Worm (Caenorhabditis elegans) whole organism, young adult: ENCODE data around the gene F38A5.8.

ENCODE experiments used
- B0019.2 ChIP-seq: fragments of 200-800 bp; sonication (Bioruptor generic); conservative IDR thresholded peaks from 2 replicates; pipeline ENCODE4 v1.3.6; 2022; ENCODE audit warnings: missing genetic modification reagents, missing genetic modification characterization, missing compliant biosample characterization
- B0336.3 ChIP-seq: fragments of 200-800 bp; sonication (Bioruptor generic); IDR thresholded peaks from 2 replicates; pipeline ENCODE4 v1.3.6; 2022; ENCODE audit warnings: missing genetic modification characterization, missing compliant biosample characterization
- F23B12.7 ChIP-seq: sonication (generic microtip); optimal IDR thresholded peaks from 2 replicates; lab custom pipeline; 2017; ENCODE audit warnings: missing genetic modification characterization, mild to moderate bottlenecking, missing compliant biosample characterization, antibody characterized with exemption, moderate library complexity; ENCODE audit not compliant: insufficient read depth
- F52B5.7 ChIP-seq: sonication (generic microtip); optimal IDR thresholded peaks from 2 replicates; lab custom pipeline; 2016; ENCODE audit warnings: mild to moderate bottlenecking, missing genetic modification characterization, missing compliant biosample characterization
- F55B11.4 ChIP-seq: sonication (generic microtip); optimal IDR thresholded peaks from 2 replicates; lab custom pipeline; 2016; ENCODE audit warnings: missing compliant biosample characterization, missing genetic modification characterization, borderline replicate concordance; ENCODE audit not compliant: insufficient read depth
- T07F8.4 ChIP-seq: sonication (generic microtip); optimal IDR thresholded peaks from 2 replicates; lab custom pipeline; 2016; ENCODE audit warnings: mild to moderate bottlenecking, missing genetic modification characterization, moderate library complexity, missing compliant biosample characterization
- T26A5.8 ChIP-seq: sonication (generic microtip); optimal IDR thresholded peaks from 2 replicates; lab custom pipeline; 2016; ENCODE audit warnings: missing genetic modification characterization, missing compliant biosample characterization
- Y53G8AR.9 ChIP-seq: fragments of 200-800 bp; sonication (Bioruptor generic); conservative IDR thresholded peaks from 2 replicates; pipeline ENCODE4 v1.3.6; 2022; ENCODE audit warnings: missing genetic modification reagents, missing genetic modification characterization, missing compliant biosample characterization
- Y67H2A.10 ChIP-seq: fragments of 200-800 bp; sonication (Bioruptor generic); conservative IDR thresholded peaks from 2 replicates; pipeline ENCODE4 v1.3.6; 2022; ENCODE audit warnings: missing genetic modification reagents, missing genetic modification characterization, missing compliant biosample characterization
- Y95B8A.8 ChIP-seq: fragments of 200-800 bp; sonication (Bioruptor generic); IDR thresholded peaks from 2 replicates; pipeline ENCODE4 v1.3.6; 2022; ENCODE audit warnings: missing genetic modification reagents, missing genetic modification characterization, missing compliant biosample characterization
- ZK185.1 ChIP-seq: sonication (generic microtip); optimal IDR thresholded peaks from 2 replicates; lab custom pipeline; 2016; ENCODE audit warnings: mild to moderate bottlenecking, missing genetic modification characterization, missing compliant biosample characterization; ENCODE audit not compliant: poor library complexity, severe bottlenecking
- aptf-2 ChIP-seq: fragments of 200-800 bp; sonication (Bioruptor generic); conservative IDR thresholded peaks from 2 replicates; pipeline ENCODE4 v1.3.6; 2022; ENCODE audit warnings: missing genetic modification reagents, missing genetic modification characterization, missing compliant biosample characterization
- athp-1 ChIP-seq: sonication (generic microtip); optimal IDR thresholded peaks from 2 replicates; lab custom pipeline; 2017; ENCODE audit warnings: mild to moderate bottlenecking, missing genetic modification characterization, missing compliant biosample characterization
- attf-5 ChIP-seq: fragments of 200-800 bp; sonication (Bioruptor generic); optimal IDR thresholded peaks from 2 replicates; lab custom pipeline; 2018; ENCODE audit warnings: mild to moderate bottlenecking, missing genetic modification characterization, missing compliant biosample characterization
- attf-6 ChIP-seq: fragments of 200-800 bp; sonication (Bioruptor generic); IDR thresholded peaks from 2 replicates; pipeline ENCODE4 v1.3.6; 2022; ENCODE audit warnings: missing genetic modification reagents, missing genetic modification characterization, missing compliant biosample characterization
- ccch-3 ChIP-seq: fragments of 200-800 bp; sonication (Bioruptor generic); optimal IDR thresholded peaks from 2 replicates; lab custom pipeline; 2018; ENCODE audit warnings: mild to moderate bottlenecking, missing genetic modification characterization, missing compliant biosample characterization
- cebp-2 ChIP-seq: fragments of 200-800 bp; sonication (Bioruptor generic); IDR thresholded peaks from 2 replicates; pipeline ENCODE4 v1.3.6; 2022; ENCODE audit warnings: missing genetic modification characterization, missing compliant biosample characterization
- ceh-40 ChIP-seq: fragments of 200-800 bp; sonication (Bioruptor generic); IDR thresholded peaks from 2 replicates; pipeline ENCODE4 v1.3.6; 2022; ENCODE audit warnings: missing genetic modification characterization, missing compliant biosample characterization
- ceh-58 ChIP-seq: fragments of 200-800 bp; sonication (Bioruptor generic); IDR thresholded peaks from 2 replicates; pipeline ENCODE4 v1.3.6; 2022; ENCODE audit warnings: missing genetic modification characterization, missing compliant biosample characterization
- ceh-79 ChIP-seq: sonication (generic microtip); optimal IDR thresholded peaks from 2 replicates; lab custom pipeline; 2017; ENCODE audit warnings: mild to moderate bottlenecking, missing genetic modification characterization, missing compliant biosample characterization
- chd-7 ChIP-seq: sonication (generic microtip); optimal IDR thresholded peaks from 2 replicates; lab custom pipeline; 2016; ENCODE audit warnings: mild to moderate bottlenecking, missing genetic modification characterization, moderate library complexity, missing compliant biosample characterization
- die-1 ChIP-seq: sonication (generic microtip); optimal IDR thresholded peaks from 2 replicates; lab custom pipeline; 2016; ENCODE audit warnings: missing genotype, mild to moderate bottlenecking, missing genetic modification characterization, missing compliant biosample characterization
- dpff-1 ChIP-seq: sonication (generic microtip); optimal IDR thresholded peaks from 2 replicates; lab custom pipeline; 2017; ENCODE audit warnings: mild to moderate bottlenecking, missing genetic modification characterization, missing compliant biosample characterization
- efl-1 ChIP-seq: fragments of 150-350 bp; optimal IDR thresholded peaks from 2 replicates; lab custom pipeline; 2014; ENCODE audit warnings: missing biosample characterization, missing genetic modification reagents, missing genetic modification characterization
- egl-18 ChIP-seq: fragments of 200-800 bp; sonication (Bioruptor generic); IDR thresholded peaks from 2 replicates; pipeline ENCODE4 v1.3.6; 2022; ENCODE audit warnings: missing genetic modification reagents, missing genetic modification characterization, missing compliant biosample characterization
- egrh-3 ChIP-seq: fragments of 200-800 bp; sonication (Bioruptor generic); IDR thresholded peaks from 2 replicates; pipeline ENCODE4 v1.3.6; 2022; ENCODE audit warnings: missing genetic modification reagents, missing genetic modification characterization, missing compliant biosample characterization
- hlh-12 ChIP-seq: sonication (generic microtip); optimal IDR thresholded peaks from 2 replicates; lab custom pipeline; 2016; ENCODE audit warnings: missing genetic modification characterization, missing compliant biosample characterization
- hmg-20 ChIP-seq: fragments of 200-800 bp; sonication (Bioruptor generic); IDR thresholded peaks from 2 replicates; pipeline ENCODE4 v1.3.6; 2022; ENCODE audit warnings: missing genetic modification reagents, missing genetic modification characterization, missing compliant biosample characterization
- hrde-1 ChIP-seq: sonication (generic microtip); optimal IDR thresholded peaks from 2 replicates; lab custom pipeline; 2016; ENCODE audit warnings: missing genetic modification characterization, mild to moderate bottlenecking, missing compliant biosample characterization, moderate library complexity, missing genotype, missing genetic modification reagents, borderline replicate concordance
- let-526 ChIP-seq: fragments of 200-800 bp; sonication (Bioruptor generic); IDR thresholded peaks from 2 replicates; pipeline ENCODE4 v1.3.6; 2022; ENCODE audit warnings: missing genetic modification reagents, missing genetic modification characterization, missing compliant biosample characterization
- lin-26 ChIP-seq: fragments of 200-800 bp; sonication (Bioruptor generic); IDR thresholded peaks from 2 replicates; pipeline ENCODE4 v1.3.6; 2022; ENCODE audit warnings: missing genetic modification reagents, missing genetic modification characterization, missing compliant biosample characterization
- lin-35 ChIP-seq, 3 experiments: fragments of 150-350 bp in 2 of 3; sonication (generic microtip) in 1 of 3; optimal IDR thresholded peaks; 2 replicates each; lab custom pipeline; 2014 to 2018; ENCODE audit warnings: missing biosample characterization in 3 of 3, missing genetic modification characterization in 3 of 3, missing genetic modification reagents in 3 of 3
- mes-4 ChIP-seq: sonication (generic microtip); optimal IDR thresholded peaks from 2 replicates; lab custom pipeline; 2016; ENCODE audit warnings: missing genotype, missing genetic modification characterization, missing compliant biosample characterization
- nfya-2 ChIP-seq: fragments of 200-800 bp; sonication (Bioruptor generic); IDR thresholded peaks from 2 replicates; pipeline ENCODE4 v1.3.6; 2022; ENCODE audit warnings: missing genetic modification reagents, missing genetic modification characterization, missing compliant biosample characterization
- nhr-120 ChIP-seq: fragments of 200-800 bp; sonication (Bioruptor generic); IDR thresholded peaks from 2 replicates; pipeline ENCODE4 v1.3.6; 2022; ENCODE audit warnings: missing genetic modification characterization, missing compliant biosample characterization
- nhr-80 ChIP-seq: sonication (generic microtip); optimal IDR thresholded peaks from 2 replicates; lab custom pipeline; 2016; ENCODE audit warnings: missing genetic modification characterization, missing compliant biosample characterization
- pha-4 ChIP-seq: fragments of 150-350 bp; sonication (generic microtip); optimal IDR thresholded peaks from 2 replicates; lab custom pipeline; 2014; ENCODE audit warnings: missing biosample characterization, missing genetic modification reagents, missing genetic modification characterization
- repo-1 ChIP-seq: sonication (generic microtip); optimal IDR thresholded peaks from 2 replicates; lab custom pipeline; 2017; ENCODE audit warnings: mild to moderate bottlenecking, missing genetic modification characterization, missing compliant biosample characterization
- sdz-38 ChIP-seq: sonication (generic microtip); optimal IDR thresholded peaks from 2 replicates; lab custom pipeline; 2016; ENCODE audit warnings: missing genotype, missing genetic modification characterization, missing compliant biosample characterization
- sea-2 ChIP-seq: fragments of 200-800 bp; sonication (Bioruptor generic); IDR thresholded peaks from 2 replicates; pipeline ENCODE4 v1.3.6; 2022; ENCODE audit warnings: missing genetic modification characterization, missing compliant biosample characterization
- snpc-3.4 ChIP-seq: sonication (generic microtip); optimal IDR thresholded peaks from 2 replicates; lab custom pipeline; 2017; ENCODE audit warnings: missing genetic modification characterization, mild to moderate bottlenecking, missing compliant biosample characterization, antibody characterized with exemption, moderate library complexity, missing genotype, missing genetic modification reagents
- tbp1 ChIP-seq: fragments of 200-800 bp; sonication (Bioruptor generic); optimal IDR thresholded peaks from 2 replicates; lab custom pipeline; 2018; ENCODE audit warnings: mild to moderate bottlenecking, missing genetic modification characterization, missing compliant biosample characterization
- unc-62 ChIP-seq: fragments of 150-350 bp; optimal IDR thresholded peaks from 2 replicates; lab custom pipeline; 2014; ENCODE audit warnings: missing biosample characterization, missing genetic modification reagents, missing genetic modification characterization
- xnd-1 ChIP-seq: sonication (generic microtip); optimal IDR thresholded peaks from 2 replicates; lab custom pipeline; 2016; ENCODE audit warnings: missing genotype, missing genetic modification reagents, missing genetic modification characterization, missing compliant biosample characterization
- zfh-2 ChIP-seq: fragments of 200-800 bp; sonication (Bioruptor generic); conservative IDR thresholded peaks from 2 replicates; pipeline ENCODE4 v1.3.6; 2022; ENCODE audit warnings: missing genetic modification reagents, missing genetic modification characterization, missing compliant biosample characterization
- ztf-18 ChIP-seq: sonication (generic microtip); optimal IDR thresholded peaks from 2 replicates; lab custom pipeline; 2016; ENCODE audit warnings: missing genotype, mild to moderate bottlenecking, missing genetic modification characterization, missing compliant biosample characterization
- ztf-26 ChIP-seq: sonication (generic microtip); optimal IDR thresholded peaks from 2 replicates; lab custom pipeline; 2017; ENCODE audit warnings: missing genetic modification characterization, missing compliant biosample characterization
- ztf-3 ChIP-seq: fragments of 200-800 bp; sonication (Bioruptor generic); optimal IDR thresholded peaks from 2 replicates; lab custom pipeline; 2018; ENCODE audit warnings: mild to moderate bottlenecking, missing genetic modification characterization, missing compliant biosample characterization

Gene F38A5.8

DNA sequence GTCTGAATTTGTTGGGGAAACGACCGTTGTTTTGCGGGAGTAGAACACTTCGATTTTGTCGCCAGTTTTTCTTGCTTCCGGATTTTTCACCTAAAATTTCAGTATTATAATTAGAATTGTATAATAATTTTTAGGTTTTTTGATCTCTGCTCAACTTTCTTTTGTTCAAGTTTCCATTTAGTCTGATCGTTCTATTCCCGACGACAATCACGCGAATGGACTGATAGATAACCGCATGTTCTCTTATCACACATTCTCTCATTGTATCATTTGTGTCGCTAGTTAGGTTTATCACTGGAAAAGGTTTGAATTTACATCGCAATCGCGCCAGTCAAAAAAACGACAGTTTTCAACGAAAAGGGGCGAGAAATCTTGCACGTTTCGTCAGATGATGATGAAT lies 44.7 kb upstream of the F38A5.8 start (continued):
- TF ChIP-seq nfya-2 (GFP tag; lab: Robert Waterston, UW) (no peak), efl-1 (no peak), F52B5.7 (tag; lab: Kevin White, UChicago) (no peak), cebp-2 (GFP tag; lab: Robert Waterston, UW) (no peak), attf-6 (no peak), nhr-80 (tag; lab: Kevin White, UChicago) (peak; percentile 96), F23B12.7 (tag; lab: Kevin White, UChicago) (no peak), tbp1 (GFP tag; lab: Kevin White, UChicago) (peak; percentile 25), athp-1 (tag; lab: Kevin White, UChicago) (no peak), repo-1 (tag; lab: Kevin White, UChicago) (no peak), sdz-38 (no peak), ztf-18 (tag; lab: Kevin White, UChicago) (no peak), ztf-3 (GFP tag; lab: Kevin White, UChicago) (no peak), unc-62 (GFP tag; lab: Kevin White, UChicago) (no peak), pha-4 (tag; lab: Kevin White, UChicago) (peak; percentile 12), lin-35 (GFP tag; optimal IDR thresholded peaks at IDR 0.05; lab: Kevin White, UChicago) (no peak), T26A5.8 (no peak), hmg-20 (no peak), T07F8.4 (no peak), F55B11.4 (tag; lab: Kevin White, UChicago) (no peak), chd-7 (no peak), nhr-120 (GFP tag; lab: Robert Waterston, UW) (no peak), let-526 (GFP tag; lab: Robert Waterston, UW) (no peak), Y53G8AR.9 (no peak), mes-4 (tag; lab: Kevin White, UChicago) (no peak), die-1 (tag; lab: Kevin White, UChicago) (no peak), attf-5 (GFP tag; lab: Kevin White, UChicago) (peak; percentile 1), xnd-1 (tag; lab: Kevin White, UChicago) (no peak), lin-26 (no peak), B0336.3 (peak; percentile 61; the same call in 1 of the 2 replicates), ceh-58 (GFP tag; lab: Robert Waterston, UW) (no peak), ztf-26 (tag; lab: Kevin White, UChicago) (no peak), hrde-1 (tag; lab: Kevin White, UChicago) (no peak), ccch-3 (GFP tag; lab: Kevin White, UChicago) (no peak), Y95B8A.8 (GFP tag; lab: Robert Waterston, UW) (0 out of 2 replicates have a peak, but pooled peaks have one; percentile 46), ceh-40 (GFP tag; lab: Robert Waterston, UW) (no peak), sea-2 (GFP tag; lab: Robert Waterston, UW) (no peak), hlh-12 (no peak), zfh-2 (GFP tag; lab: Robert Waterston, UW) (no peak)
- TF ChIP-seq, all 124 proteins: peak for 10

DNA sequence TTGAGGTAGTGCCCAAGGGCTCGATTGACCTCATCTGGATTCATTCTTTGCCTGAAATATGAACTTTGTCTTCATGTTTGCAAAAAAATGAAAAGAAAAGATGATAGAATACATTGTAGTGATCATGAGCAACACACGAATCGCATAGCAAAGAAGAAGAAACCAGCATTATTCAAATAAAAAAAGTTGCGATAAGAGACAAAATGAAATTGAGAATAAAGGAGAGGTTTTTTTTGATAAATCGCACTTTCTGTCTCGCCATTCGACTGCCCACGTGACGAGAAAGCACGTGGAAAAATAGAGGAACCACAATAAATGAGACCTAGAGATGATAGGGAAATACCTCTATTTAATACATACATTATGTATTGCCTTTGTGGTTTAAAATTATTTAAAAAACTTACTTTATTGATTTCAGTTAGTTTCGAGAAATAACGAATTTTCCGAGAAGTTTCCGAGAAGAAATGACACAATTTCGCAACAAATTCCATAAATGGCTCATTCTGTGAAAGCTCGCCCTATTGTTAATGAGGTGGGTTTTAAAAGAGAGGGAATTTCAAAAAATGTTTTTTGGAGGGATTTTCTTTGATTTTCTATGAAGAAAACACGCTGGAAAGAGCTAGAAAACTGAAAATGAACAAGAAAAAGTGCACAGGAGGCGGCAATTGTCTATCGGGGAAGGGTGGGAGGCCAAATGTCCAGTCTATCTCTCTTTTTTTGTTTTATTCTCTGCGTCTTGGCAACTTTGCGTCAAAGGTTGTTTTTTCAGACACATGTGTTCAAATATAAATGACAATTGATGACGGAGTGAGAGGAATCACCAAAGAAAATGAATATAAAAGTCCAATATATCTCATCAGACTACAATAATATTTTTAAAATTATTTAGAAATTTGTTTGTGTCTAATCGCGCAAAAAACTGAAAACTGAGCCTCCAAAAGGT lies 43.9 kb upstream of the F38A5.8 start, which contains the start of gene paqr-1:
Gene paqr-1 (minus strand): TSS at position 51 of the 943 bp plus-strand sequence.
- TF ChIP-seq snpc-3.4 (tag; lab: Kevin White, UChicago) (no peak), die-1 (tag; lab: Kevin White, UChicago) (no peak), aptf-2 (no peak), ztf-3 (GFP tag; lab: Kevin White, UChicago) (no peak), dpff-1 (tag; lab: Kevin White, UChicago) (no peak), ceh-79 (tag; lab: Kevin White, UChicago) (no peak), egl-18 (GFP tag; lab: Robert Waterston, UW) (no peak), Y67H2A.10 (GFP tag; lab: Robert Waterston, UW) (no peak), attf-5 (GFP tag; lab: Kevin White, UChicago) (peak; percentile 7), lin-35 (GFP tag; optimal IDR thresholded peaks at IDR 0.05; lab: Kevin White, UChicago) (peak in 1 of 3 experiments; percentile 67), egrh-3 (GFP tag; lab: Robert Waterston, UW) (no peak), efl-1 (peak; percentile 12), B0019.2 (GFP tag; lab: Robert Waterston, UW) (no peak), ZK185.1 (tag; lab: Kevin White, UChicago) (no peak)
